Worm (Caenorhabditis elegans) whole organism, early embryonic: ENCODE data around the gene sre-37.

Experiments used
- B0310.2 ChIP-seq: sonication (generic microtip); optimal IDR thresholded peaks from 2 replicates; lab custom pipeline; 2016; ENCODE audit warnings: mild to moderate bottlenecking, missing genetic modification characterization, missing compliant biosample characterization
- F13C5.2 ChIP-seq: sonication (generic microtip); optimal IDR thresholded peaks from 2 replicates; lab custom pipeline; 2017; ENCODE audit warnings: mild to moderate bottlenecking, missing genetic modification characterization, inconsistent platforms, missing compliant biosample characterization
- aly-1 ChIP-seq: sonication (generic microtip); optimal IDR thresholded peaks from 2 replicates; lab custom pipeline; 2016; ENCODE audit warnings: missing genetic modification characterization, missing compliant biosample characterization
- ama-1 ChIP-seq: fragments of 150-350 bp; optimal IDR thresholded peaks from 2 replicates; lab custom pipeline; 2014
- ceh-13 ChIP-seq: fragments of 200-800 bp; sonication (Bioruptor generic); optimal IDR thresholded peaks from 2 replicates; lab custom pipeline; 2018; ENCODE audit warnings: mild to moderate bottlenecking, missing genetic modification characterization, missing compliant biosample characterization
- ceh-36 ChIP-seq: sonication (generic microtip); optimal IDR thresholded peaks from 2 replicates; lab custom pipeline; 2016; ENCODE audit warnings: missing genetic modification characterization, inconsistent platforms, missing compliant biosample characterization
- ets-7 ChIP-seq: sonication (generic microtip); optimal IDR thresholded peaks from 2 replicates; lab custom pipeline; 2016; ENCODE audit warnings: missing genotype, missing genetic modification characterization, missing compliant biosample characterization
- flt-1 ChIP-seq: fragments of 200-800 bp; sonication (Bioruptor generic); IDR thresholded peaks from 2 replicates; pipeline ENCODE4 v1.3.6; 2022; ENCODE audit warnings: missing genetic modification characterization, missing compliant biosample characterization
- hmbx-1 ChIP-seq: sonication (generic microtip); optimal IDR thresholded peaks from 2 replicates; lab custom pipeline; 2016; ENCODE audit warnings: mild to moderate bottlenecking, missing genetic modification characterization, missing compliant biosample characterization
- hmg-4 ChIP-seq: fragments of 200-800 bp; sonication (Bioruptor generic); optimal IDR thresholded peaks from 2 replicates; lab custom pipeline; 2018; ENCODE audit warnings: mild to moderate bottlenecking, missing genetic modification characterization, missing compliant biosample characterization
- hnd-1 ChIP-seq: sonication (generic microtip); optimal IDR thresholded peaks from 2 replicates; lab custom pipeline; 2016; ENCODE audit warnings: missing genetic modification characterization, missing compliant biosample characterization
- pes-1 ChIP-seq: fragments of 200-800 bp; sonication (Bioruptor generic); IDR thresholded peaks from 2 replicates; pipeline ENCODE4 v1.3.6; 2022; ENCODE audit warnings: missing genetic modification reagents, missing genetic modification characterization, missing compliant biosample characterization
- scrt-1 ChIP-seq: fragments of 200-800 bp; sonication (Bioruptor generic); IDR thresholded peaks from 2 replicates; pipeline ENCODE4 v1.3.6; 2022; ENCODE audit warnings: missing genetic modification characterization, missing compliant biosample characterization
- sea-1 ChIP-seq: fragments of 200-800 bp; sonication (Bioruptor generic); conservative IDR thresholded peaks from 2 replicates; pipeline ENCODE4 v1.3.6; 2022; ENCODE audit warnings: missing genetic modification characterization, missing compliant biosample characterization
- tbx-11 ChIP-seq: fragments of 200-800 bp; sonication (Bioruptor generic); IDR thresholded peaks from 2 replicates; pipeline ENCODE4 v1.3.6; 2022; ENCODE audit warnings: missing genetic modification characterization, missing compliant biosample characterization
- tbx-37 ChIP-seq: fragments of 200-800 bp; sonication (Bioruptor generic); conservative IDR thresholded peaks from 2 replicates; pipeline ENCODE4 v1.3.6; 2022; ENCODE audit warnings: missing genetic modification reagents, missing genetic modification characterization, missing compliant biosample characterization
- tra-4 ChIP-seq: sonication (generic microtip); optimal IDR thresholded peaks from 2 replicates; lab custom pipeline; 2017; ENCODE audit warnings: missing genetic modification characterization, missing compliant biosample characterization

Gene sre-37

ce11 chrII:12452754-12453352 is 12.8 kb upstream of the sre-37 start, which contains the start of the genes sre-35 and sre-33:
TSS of gene sre-35 (minus strand) at chrII:12452854.
TSS of gene sre-33 (plus strand) at chrII:12453302.
- TF ChIP-seq hmbx-1 (no peak), ama-1 (lab: Kevin White, UChicago) (no peak), ets-7 (tag; lab: Kevin White, UChicago) (no peak), tra-4 (tag; lab: Kevin White, UChicago) (no peak), scrt-1 (no peak), aly-1 (tag; lab: Kevin White, UChicago) (no peak), hmg-4 (GFP tag; lab: Kevin White, UChicago) (no peak), tbx-11 (GFP tag; lab: Robert Waterston, UW) (no peak), B0310.2 (tag; lab: Kevin White, UChicago) (no peak), ceh-36 (tag; lab: Kevin White, UChicago) (no peak), sea-1 (no peak), F13C5.2 (tag; lab: Kevin White, UChicago) (no peak)

ce11 chrII:12456633-12457032 is 9.0 kb upstream of the sre-37 start, which contains the start of gene sre-32:
TSS of gene sre-32 (minus strand) at chrII:12456733.
- TF ChIP-seq hnd-1 (tag; lab: Kevin White, UChicago) (no peak), hmbx-1 (no peak), sea-1 (no peak), F13C5.2 (tag; lab: Kevin White, UChicago) (no peak), ceh-13 (GFP tag; lab: Kevin White, UChicago) (no peak), tra-4 (tag; lab: Kevin White, UChicago) (no peak), ets-7 (tag; lab: Kevin White, UChicago) (no peak), scrt-1 (no peak)

- TF ChIP-seq hmbx-1 (no peak), ceh-36 (tag; lab: Kevin White, UChicago) (no peak)
Observed at ce11 chrII:12457275-12457674, 8.4 kb upstream of the sre-37 start, which contains the start of gene sre-38. TSS of gene sre-38 (plus strand) at chrII:12457575.

ce11 chrII:12459422-12459821 is 6.2 kb upstream of the sre-37 start, which contains the start of gene tag-281:
TSS of gene tag-281 (plus strand) at chrII:12459761.
- TF ChIP-seq tbx-37 (GFP tag; lab: Robert Waterston, UW) (no peak), flt-1 (peak; percentile 54; the same call in 1 of the 2 replicates)

- TF ChIP-seq ceh-13 (GFP tag; lab: Kevin White, UChicago) (no peak), pes-1 (GFP tag; lab: Robert Waterston, UW) (no peak), scrt-1 (no peak), hnd-1 (tag; lab: Kevin White, UChicago) (no peak), F13C5.2 (tag; lab: Kevin White, UChicago) (no peak), sea-1 (no peak), ceh-36 (tag; lab: Kevin White, UChicago) (no peak), tra-4 (tag; lab: Kevin White, UChicago) (no peak), tbx-11 (GFP tag; lab: Robert Waterston, UW) (no peak), hmbx-1 (no peak), hmg-4 (GFP tag; lab: Kevin White, UChicago) (no peak), tbx-37 (GFP tag; lab: Robert Waterston, UW) (no peak), ama-1 (lab: Kevin White, UChicago) (no peak), B0310.2 (tag; lab: Kevin White, UChicago) (no peak), ets-7 (tag; lab: Kevin White, UChicago) (no peak), flt-1 (no peak), aly-1 (tag; lab: Kevin White, UChicago) (no peak)
Observed at ce11 chrII:12460602-12461453, 4.8 kb upstream of the sre-37 start, which contains the start of gene tag-280. TSS of gene tag-280 (plus strand) at chrII:12460652.

ce11 chrII:12462244-12462643 is 3.4 kb upstream of the sre-37 start, which contains the start of gene F15A4.2:
TSS of gene F15A4.2 (plus strand) at chrII:12462544.
- TF ChIP-seq aly-1 (tag; lab: Kevin White, UChicago) = no peak
- no peak for TF ChIP-seq sea-1
- no peak for TF ChIP-seq hmbx-1
- no peak for TF ChIP-seq pes-1 (GFP tag; lab: Robert Waterston, UW)
- TF ChIP-seq flt-1 = no peak

ce11 chrII:12467047-12467446 is 1.4 kb downstream of the sre-37 start, which contains the start of gene srg-16:
TSS of gene srg-16 (plus strand) at chrII:12467133.
- TF ChIP-seq ceh-36 (tag; lab: Kevin White, UChicago) (peak; percentile 63), sea-1 (no peak)

ce11 chrII:12471138-12471855 is 5.6 kb downstream of the sre-37 start, which contains the start of the genes F15A4.5 and phat-8:
TSS of gene F15A4.5 (minus strand) at chrII:12471238.
TSS of gene phat-8 (plus strand) at chrII:12471805.
- TF ChIP-seq ama-1 (lab: Kevin White, UChicago) (no peak), pes-1 (GFP tag; lab: Robert Waterston, UW) (no peak), scrt-1 (no peak), hmg-4 (GFP tag; lab: Kevin White, UChicago) (no peak)
